Worm (Caenorhabditis elegans) whole organism, late embryonic: ENCODE measurements around the gene C38C3.4.

Experiments
- C08G9.2 ChIP-seq: sonication (generic microtip); optimal IDR thresholded peaks from 2 replicates; lab custom pipeline; 2016; ENCODE audit warnings: mild to moderate bottlenecking, missing genetic modification characterization, moderate library complexity, missing compliant biosample characterization
- F13H6.1 ChIP-seq: sonication (generic microtip); optimal IDR thresholded peaks from 2 replicates; lab custom pipeline; 2016; ENCODE audit warnings: missing genetic modification characterization, missing compliant biosample characterization
- K02D7.2 ChIP-seq: sonication (generic microtip); optimal IDR thresholded peaks from 2 replicates; lab custom pipeline; 2017; ENCODE audit warnings: mild to moderate bottlenecking, missing genetic modification characterization, missing compliant biosample characterization
- K09A11.1 ChIP-seq: sonication (generic microtip); optimal IDR thresholded peaks from 2 replicates; lab custom pipeline; 2017; ENCODE audit warnings: antibody characterized with exemption, mild to moderate bottlenecking, missing genetic modification characterization, missing compliant biosample characterization; ENCODE audit not compliant: insufficient read depth
- T23F11.4 ChIP-seq: fragments of 200-800 bp; sonication (Bioruptor generic); optimal IDR thresholded peaks from 2 replicates; lab custom pipeline; 2018; ENCODE audit warnings: mild to moderate bottlenecking, missing genetic modification characterization, missing compliant biosample characterization
- ahr-1 ChIP-seq: sonication (generic microtip); optimal IDR thresholded peaks from 2 replicates; lab custom pipeline; 2016; ENCODE audit warnings: missing genetic modification characterization, missing compliant biosample characterization
- ceh-14 ChIP-seq: sonication (generic microtip); optimal IDR thresholded peaks from 2 replicates; lab custom pipeline; 2016; ENCODE audit warnings: missing genotype, missing genetic modification characterization, missing compliant biosample characterization
- ceh-18 ChIP-seq: sonication (generic microtip); optimal IDR thresholded peaks from 2 replicates; lab custom pipeline; 2016; ENCODE audit warnings: missing genetic modification characterization, missing compliant biosample characterization
- ceh-19 ChIP-seq: fragments of 200-800 bp; sonication (Bioruptor generic); optimal IDR thresholded peaks from 2 replicates; lab custom pipeline; 2018; ENCODE audit warnings: mild to moderate bottlenecking, missing genetic modification characterization, missing compliant biosample characterization
- ceh-30 ChIP-seq: fragments of 150-350 bp; optimal IDR thresholded peaks from 2 replicates; lab custom pipeline; 2014; ENCODE audit warnings: missing biosample characterization, missing genetic modification characterization
- ceh-34 ChIP-seq: sonication (generic microtip); optimal IDR thresholded peaks from 2 replicates; lab custom pipeline; 2016; ENCODE audit warnings: mild to moderate bottlenecking, missing genetic modification characterization, missing compliant biosample characterization
- elt-4 ChIP-seq: sonication (generic microtip); optimal IDR thresholded peaks from 2 replicates; lab custom pipeline; 2016; ENCODE audit warnings: missing genetic modification characterization, missing compliant biosample characterization
- ets-4 ChIP-seq: sonication (generic microtip); optimal IDR thresholded peaks from 2 replicates; lab custom pipeline; 2016; ENCODE audit warnings: missing genetic modification characterization, missing compliant biosample characterization
- eyg-1 ChIP-seq: sonication (generic microtip); optimal IDR thresholded peaks from 2 replicates; lab custom pipeline; 2016; ENCODE audit warnings: missing genotype, missing genetic modification characterization, missing compliant biosample characterization
- fax-1 ChIP-seq: sonication (generic microtip); optimal IDR thresholded peaks from 2 replicates; lab custom pipeline; 2016; ENCODE audit warnings: missing genotype, missing genetic modification characterization, missing compliant biosample characterization
- hlh-15 ChIP-seq: sonication (generic microtip); optimal IDR thresholded peaks from 2 replicates; lab custom pipeline; 2016; ENCODE audit warnings: missing genetic modification characterization, missing compliant biosample characterization
- hlh-30 ChIP-seq: sonication (generic microtip); optimal IDR thresholded peaks from 2 replicates; lab custom pipeline; 2017; ENCODE audit warnings: antibody characterized with exemption, missing genetic modification characterization, missing compliant biosample characterization; ENCODE audit not compliant: insufficient read depth
- hlh-6 ChIP-seq: sonication (generic microtip); optimal IDR thresholded peaks from 2 replicates; lab custom pipeline; 2016; ENCODE audit warnings: missing genotype, missing genetic modification characterization, missing compliant biosample characterization
- hlh-8 ChIP-seq: sonication (generic microtip); optimal IDR thresholded peaks from 2 replicates; lab custom pipeline; 2016; ENCODE audit warnings: missing genotype, missing genetic modification characterization, missing compliant biosample characterization
- lin-11 ChIP-seq: fragments of 200-800 bp; sonication (Bioruptor generic); optimal IDR thresholded peaks from 2 replicates; lab custom pipeline; 2018; ENCODE audit warnings: mild to moderate bottlenecking, missing genetic modification characterization, missing compliant biosample characterization
- nhr-11 ChIP-seq: fragments of 150-350 bp; optimal IDR thresholded peaks from 2 replicates; lab custom pipeline; 2014; ENCODE audit warnings: missing biosample characterization, missing genetic modification characterization
- nhr-232 ChIP-seq: sonication (generic microtip); optimal IDR thresholded peaks from 2 replicates; lab custom pipeline; 2016; ENCODE audit warnings: missing genetic modification characterization, missing compliant biosample characterization
- pat-9 ChIP-seq: fragments of 200-800 bp; sonication (Bioruptor generic); optimal IDR thresholded peaks from 2 replicates; lab custom pipeline; 2018; ENCODE audit warnings: mild to moderate bottlenecking, missing genetic modification characterization, moderate library complexity, missing compliant biosample characterization
- pax-1 ChIP-seq: fragments of 150-350 bp; optimal IDR thresholded peaks from 2 replicates; lab custom pipeline; 2014; ENCODE audit warnings: missing biosample characterization, missing genetic modification characterization
- pha-4 ChIP-seq: fragments of 150-350 bp; optimal IDR thresholded peaks from 2 replicates; lab custom pipeline; 2018; ENCODE audit warnings: missing biosample characterization, missing genetic modification reagents, missing genetic modification characterization
- pqm-1 ChIP-seq: sonication (generic microtip); optimal IDR thresholded peaks from 2 replicates; lab custom pipeline; 2016; ENCODE audit warnings: missing genetic modification characterization, missing compliant biosample characterization
- pros-1 ChIP-seq: fragments of 150-350 bp; optimal IDR thresholded peaks from 2 replicates; lab custom pipeline; 2014; ENCODE audit warnings: missing biosample characterization, missing genetic modification reagents, missing genetic modification characterization
- ref-2 ChIP-seq: sonication (generic microtip); optimal IDR thresholded peaks from 2 replicates; lab custom pipeline; 2016; ENCODE audit warnings: missing genetic modification characterization, missing compliant biosample characterization
- rnt-1 ChIP-seq: sonication (generic microtip); optimal IDR thresholded peaks from 2 replicates; lab custom pipeline; 2016; ENCODE audit warnings: missing genetic modification characterization, missing compliant biosample characterization
- sdc-2 ChIP-seq: sonication (generic microtip); optimal IDR thresholded peaks from 2 replicates; lab custom pipeline; 2016; ENCODE audit warnings: missing genotype, missing genetic modification characterization, missing compliant biosample characterization
- sox-2 ChIP-seq: fragments of 200-800 bp; sonication (Bioruptor generic); IDR thresholded peaks from 2 replicates; pipeline ENCODE4 v1.3.6; 2022; ENCODE audit warnings: missing genetic modification reagents, missing genetic modification characterization, missing compliant biosample characterization
- sox-4 ChIP-seq: sonication (generic microtip); optimal IDR thresholded peaks from 2 replicates; lab custom pipeline; 2017; ENCODE audit warnings: mild to moderate bottlenecking, missing genetic modification characterization, inconsistent platforms, missing compliant biosample characterization
- tbx-2 ChIP-seq: sonication (generic microtip); optimal IDR thresholded peaks from 2 replicates; lab custom pipeline; 2016; ENCODE audit warnings: missing genetic modification characterization, missing compliant biosample characterization
- tbx-7 ChIP-seq: sonication (generic microtip); optimal IDR thresholded peaks from 2 replicates; lab custom pipeline; 2016; ENCODE audit warnings: missing genotype, missing genetic modification characterization, missing compliant biosample characterization
- ttx-3 ChIP-seq: sonication (generic microtip); optimal IDR thresholded peaks from 2 replicates; lab custom pipeline; 2016; ENCODE audit warnings: missing genetic modification reagents, missing genetic modification characterization, missing compliant biosample characterization
- ztf-16 ChIP-seq: sonication (generic microtip); optimal IDR thresholded peaks from 2 replicates; lab custom pipeline; 2017; ENCODE audit warnings: missing genetic modification characterization, missing compliant biosample characterization

The C38C3.4 gene

DNA sequence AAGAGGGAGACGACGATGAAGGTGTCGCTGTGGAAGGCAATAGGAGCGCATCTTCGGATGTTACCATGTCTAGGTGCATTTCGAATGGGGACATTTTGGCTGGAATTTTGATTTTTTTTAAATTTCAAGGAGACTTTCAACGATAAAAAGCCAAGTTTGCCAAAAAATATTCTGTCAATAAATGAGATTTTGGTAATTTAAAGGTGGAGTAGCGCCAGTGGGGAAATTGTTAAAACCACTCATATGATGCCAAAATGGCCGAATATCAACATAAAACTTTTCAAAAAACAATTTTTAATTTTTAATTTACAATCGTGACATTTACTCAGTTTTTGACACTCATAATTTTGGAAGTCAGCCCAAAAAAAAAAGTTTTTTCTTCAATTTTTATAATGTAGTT is 29.7 kb downstream of the C38C3.4 start, which contains the start of gene nhr-260:
Gene nhr-260 (minus strand): TSS at position 101 of the 400 bp plus-strand sequence.
- no peak for TF ChIP-seq ets-4
- TF ChIP-seq hlh-15 (tag; lab: Kevin White, UChicago): no peak
- TF ChIP-seq ceh-19 (GFP tag; lab: Kevin White, UChicago): no peak
- TF ChIP-seq nhr-232 (tag; lab: Kevin White, UChicago): no peak
- no peak for TF ChIP-seq ceh-14
- no peak for TF ChIP-seq ceh-18
- no peak for TF ChIP-seq C08G9.2 (tag; lab: Kevin White, UChicago)
- TF ChIP-seq pros-1 (tag; lab: Kevin White, UChicago): no peak
- TF ChIP-seq pqm-1: no peak
- no peak for TF ChIP-seq ahr-1 (tag; lab: Kevin White, UChicago)
- no peak for TF ChIP-seq pat-9 (tag; lab: Kevin White, UChicago)
- TF ChIP-seq K02D7.2 (tag; lab: Kevin White, UChicago): no peak
- no peak for TF ChIP-seq eyg-1

DNA sequence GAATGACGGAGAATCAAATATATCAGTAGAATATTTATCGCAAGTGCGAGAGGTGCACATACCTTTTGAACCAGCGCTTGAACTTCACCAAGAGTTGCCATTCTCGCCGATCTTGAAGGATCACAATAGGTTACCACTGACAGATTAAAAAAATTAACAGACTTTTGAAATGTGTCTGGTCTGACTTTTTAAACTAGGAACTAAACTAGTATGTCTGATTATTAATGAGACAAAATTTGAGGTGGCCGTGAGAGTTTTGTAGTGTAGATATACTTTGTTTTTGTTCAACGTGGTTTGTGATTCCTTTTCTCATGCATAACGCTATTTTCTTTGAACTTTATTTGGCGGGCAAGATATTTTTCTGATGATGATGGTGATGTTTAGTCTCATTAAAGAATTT is 40.0 kb downstream of the C38C3.4 start, which contains the start of gene str-240:
Gene str-240 (minus strand): TSS at position 101 of the 400 bp plus-strand sequence.
- no peak for TF ChIP-seq ceh-34
- no peak for TF ChIP-seq hlh-15 (tag; lab: Kevin White, UChicago)
- no peak for TF ChIP-seq tbx-7

DNA sequence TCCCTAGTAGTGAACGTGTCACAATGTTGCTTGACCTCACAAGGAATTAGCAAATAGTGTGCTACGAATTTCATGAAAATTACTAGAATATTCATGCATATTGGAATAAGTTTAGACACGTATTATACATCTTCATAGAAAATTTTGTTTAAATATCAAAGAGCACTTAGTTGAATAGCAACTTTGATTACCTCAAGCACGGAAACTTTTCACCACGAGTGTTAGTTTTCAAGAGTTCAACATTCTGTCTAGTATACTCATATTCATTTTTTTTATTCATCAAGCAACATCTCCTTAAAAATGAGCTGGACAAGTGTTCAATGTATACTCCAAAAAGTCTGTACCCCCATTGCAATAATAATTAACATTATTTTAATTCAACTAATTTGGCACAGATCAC is 40.6 kb downstream of the C38C3.4 start, which contains the start of gene str-243:
Gene str-243 (plus strand): TSS at position 301 of the 400 bp plus-strand sequence.
- TF ChIP-seq ets-4 (no peak), pax-1 (tag; lab: Kevin White, UChicago) (no peak), F13H6.1 (tag; lab: Kevin White, UChicago) (no peak), tbx-2 (no peak), ceh-14 (no peak)

- TF ChIP-seq pax-1 (tag; lab: Kevin White, UChicago): no peak
- TF ChIP-seq K09A11.1 (tag; lab: Kevin White, UChicago): no peak
- no peak for TF ChIP-seq nhr-232 (tag; lab: Kevin White, UChicago)
- no peak for TF ChIP-seq tbx-2
- TF ChIP-seq lin-11: no peak
- TF ChIP-seq sox-2 (GFP tag; lab: Robert Waterston, UW): no peak
Observed at ce11 chrV:1527985-1528384, 46.1 kb downstream of the C38C3.4 start, which contains the start of gene str-236. Gene str-236 (minus strand): TSS chrV:1528085.

DNA sequence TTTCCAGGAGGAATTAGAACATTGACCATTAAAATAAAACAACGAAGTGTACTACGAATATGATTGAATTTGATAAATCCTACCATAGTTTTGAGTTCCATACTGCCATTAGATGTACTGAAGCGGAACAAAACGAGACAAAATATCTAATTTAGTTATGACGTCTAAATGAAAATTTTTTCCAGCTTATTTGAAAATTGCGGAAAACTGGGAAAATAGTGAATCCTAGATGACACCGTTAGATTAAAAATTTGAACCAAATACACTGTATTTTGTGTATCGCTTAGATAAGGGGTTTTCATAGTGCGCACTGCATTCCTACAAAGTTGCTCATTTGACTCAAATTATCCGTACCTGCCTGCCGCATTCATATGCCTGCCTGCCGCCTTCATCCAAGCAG is 49.3 kb downstream of the C38C3.4 start, which contains the start of gene K02H11.4:
Gene K02H11.4 (minus strand): TSS at position 101 of the 400 bp plus-strand sequence.
- TF ChIP-seq ceh-14 (no peak), eyg-1 (no peak), hlh-30 (tag; lab: Kevin White, UChicago) (no peak), ahr-1 (tag; lab: Kevin White, UChicago) (no peak), hlh-6 (tag; lab: Kevin White, UChicago) (no peak), ref-2 (tag; lab: Kevin White, UChicago) (no peak), rnt-1 (tag; lab: Kevin White, UChicago) (no peak), nhr-11 (no peak), sox-4 (tag; lab: Kevin White, UChicago) (no peak), pha-4 (no peak), fax-1 (tag; lab: Kevin White, UChicago) (no peak), sdc-2 (tag; lab: Kevin White, UChicago) (no peak), hlh-8 (tag; lab: Kevin White, UChicago) (no peak), ttx-3 (tag; lab: Kevin White, UChicago) (no peak), ztf-16 (no peak), T23F11.4 (GFP tag; lab: Kevin White, UChicago) (no peak), elt-4 (tag; lab: Kevin White, UChicago) (no peak), ceh-30 (tag; lab: Kevin White, UChicago) (no peak), lin-11 (no peak), tbx-2 (no peak)
- TF ChIP-seq, all 69 proteins: peak for 0
